Worm (Caenorhabditis elegans): ENCODE data around the gene rpn-13.

DNA sequence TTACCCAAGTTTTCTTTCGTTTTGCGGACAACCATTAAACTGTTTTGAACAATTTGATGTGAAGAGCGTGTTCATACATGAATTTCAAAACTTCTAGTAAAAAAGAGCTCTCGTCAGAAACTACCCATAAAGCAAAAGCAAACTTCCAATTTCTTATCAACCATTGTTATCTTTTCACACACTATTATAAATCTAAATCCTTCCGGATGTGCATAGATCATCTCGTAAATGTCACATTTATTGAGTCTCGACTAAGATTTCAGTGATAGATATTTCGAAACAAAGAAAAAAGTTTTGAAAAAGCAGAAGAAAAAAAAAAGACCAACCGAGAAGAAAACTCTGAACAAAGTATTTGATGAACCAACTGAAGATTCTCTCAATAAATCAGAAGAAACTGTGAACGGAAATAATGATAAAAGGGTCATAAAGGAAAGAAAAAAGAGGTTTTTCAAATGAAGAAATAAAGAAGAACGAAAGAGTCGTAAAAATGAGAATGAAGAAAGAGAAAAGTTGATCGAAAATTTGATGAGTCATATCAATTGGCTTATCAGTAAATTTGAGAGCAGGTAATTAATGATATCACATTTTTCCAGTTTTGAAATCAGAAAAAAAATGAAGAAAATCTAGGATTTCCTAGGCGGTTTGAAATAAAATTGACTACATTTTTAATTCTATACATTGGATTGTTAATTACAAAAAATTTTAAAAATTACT, 51.1 kb downstream of the rpn-13 start:
- TF ChIP-seq zfp-3 (GFP tag; conservative IDR thresholded peaks at IDR 0.05) (no peak), ceh-82 (tag; optimal IDR thresholded peaks at IDR 0.05) (no peak)
